Fruit fly (Drosophila melanogaster) whole organism, prepupa: ENCODE measurements around the gene CG5853.

Source experiments
- CG10669 ChIP-seq: fragments of 200-800 bp; sonication (Bioruptor generic); optimal IDR thresholded peaks from 3 replicates; lab custom pipeline; 2018; ENCODE audit warnings: missing biosample characterization, mild to moderate bottlenecking, missing genetic modification characterization, moderate library complexity
- CG4318 ChIP-seq: fragments of 200-800 bp; sonication (Bioruptor generic); optimal IDR thresholded peaks from 3 replicates; lab custom pipeline; 2017; ENCODE audit warnings: missing biosample characterization, mild to moderate bottlenecking, missing genetic modification characterization
- CG6854 ChIP-seq: fragments of 200-800 bp; sonication (Bioruptor generic); optimal IDR thresholded peaks from 2 replicates; lab custom pipeline; 2017; ENCODE audit warnings: missing biosample characterization, mild to moderate bottlenecking, missing genetic modification characterization
- CG8119 ChIP-seq: fragments of 200-800 bp; sonication (Bioruptor generic); IDR thresholded peaks from 3 replicates; pipeline ENCODE4 v1.3.6; 2022; ENCODE audit warnings: missing biosample characterization, missing genetic modification characterization
- Ets21C ChIP-seq: fragments of 200-800 bp; sonication (Bioruptor generic); optimal IDR thresholded peaks from 3 replicates; lab custom pipeline; 2016; ENCODE audit warnings: missing biosample characterization, missing genetic modification characterization
- Hr39 ChIP-seq: fragments of 200-800 bp; sonication (Bioruptor generic); optimal IDR thresholded peaks from 2 replicates; lab custom pipeline; 2016; ENCODE audit warnings: missing biosample characterization, missing genetic modification characterization
- Lpt ChIP-seq: fragments of 200-800 bp; sonication (Bioruptor generic); optimal IDR thresholded peaks from 3 replicates; lab custom pipeline; 2016; ENCODE audit warnings: missing biosample characterization, missing genetic modification characterization
- OdsH ChIP-seq: fragments of 200-800 bp; sonication (Bioruptor generic); optimal IDR thresholded peaks from 3 replicates; lab custom pipeline; 2016; ENCODE audit warnings: missing biosample characterization, missing genetic modification characterization
- Sox102F ChIP-seq: fragments of 200-800 bp; sonication (Bioruptor generic); optimal IDR thresholded peaks from 2 replicates; lab custom pipeline; 2016; ENCODE audit warnings: missing biosample characterization, mild to moderate bottlenecking, missing genetic modification characterization
- esn ChIP-seq: fragments of 200-800 bp; sonication (Bioruptor generic); optimal IDR thresholded peaks from 2 replicates; lab custom pipeline; 2016; ENCODE audit warnings: missing biosample characterization, mild to moderate bottlenecking, missing genetic modification characterization, moderate library complexity
- net ChIP-seq: fragments of 200-800 bp; sonication (Bioruptor generic); optimal IDR thresholded peaks from 3 replicates; lab custom pipeline; 2016; ENCODE audit warnings: missing biosample characterization, missing genetic modification characterization

dm6 chr2L:9954119-9954518 is 6.7 kb upstream of the CG5853 start, which contains the start of the genes CG13126 and CG4709:
- TF ChIP-seq Hr39 (GFP tag; lab: Kevin White, UChicago) (peak; percentile 64), CG10669 (GFP tag; lab: Kevin White, UChicago) (peak; percentile 90), net (GFP tag; lab: Kevin White, UChicago) (peak; percentile 92), Sox102F (GFP tag; lab: Kevin White, UChicago) (peak; percentile 85), CG6854 (GFP tag; lab: Kevin White, UChicago) (peak; percentile 79), Ets21C (peak; percentile 64), esn (GFP tag; lab: Kevin White, UChicago) (peak; percentile 90), OdsH (GFP tag; lab: Kevin White, UChicago) (peak; percentile 89), Lpt (GFP tag; lab: Kevin White, UChicago) (peak; percentile 82), CG4318 (GFP tag; lab: Kevin White, UChicago) (no peak), CG8119 (GFP tag; lab: Robert Waterston, UW) (peak; percentile 94)
